Fruit fly (Drosophila melanogaster): ENCODE data around the gene alpha-PheRS.

- TF ChIP-seq Hr96 (GFP tag; optimal IDR thresholded peaks at IDR 0.05) (no peak), cnc (optimal IDR thresholded peaks at IDR 0.05) (no peak), pad (GFP tag; optimal IDR thresholded peaks at IDR 0.05) (no peak), CG7045 (GFP tag; optimal IDR thresholded peaks at IDR 0.05) (no peak), cic (GFP tag; optimal IDR thresholded peaks at IDR 0.05) (no peak), toe (GFP tag; optimal IDR thresholded peaks at IDR 0.05) (no peak)
Observed at dm6 chrX:8162692-8163091, 17.3 kb upstream of the alpha-PheRS start, which contains the start of gene CG10761.
